Worm (Caenorhabditis elegans): Measurements from ENCODE around the gene igdb-2.

igdb-2 gene

DNA sequence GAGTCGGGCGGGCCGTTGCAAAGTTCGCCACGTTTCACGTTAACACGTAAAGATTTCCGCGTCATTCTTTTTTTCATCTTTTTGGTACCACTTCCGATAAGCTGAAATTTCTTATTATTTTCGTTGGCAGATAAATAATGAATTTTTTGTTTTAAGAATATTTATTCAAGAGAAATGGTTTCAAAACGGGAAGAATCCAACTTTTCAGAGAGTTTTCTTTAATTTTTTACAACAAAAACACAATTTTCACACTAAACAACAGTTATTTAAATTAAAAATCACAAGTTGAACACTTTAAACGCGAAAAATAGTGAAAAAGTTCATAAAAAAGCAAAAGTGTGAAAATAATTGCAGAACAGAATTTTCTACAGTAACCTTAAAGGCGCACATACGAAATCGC is 14.3 kb upstream of the igdb-2 start, which contains the start of gene spe-44:
spe-44 (minus strand) TSS at position 101 of the 400 bp plus-strand sequence.
- TF ChIP-seq ceh-22 (tag; optimal IDR thresholded peaks at IDR 0.05): no peak
- TF ChIP-seq ceh-34 (tag; optimal IDR thresholded peaks at IDR 0.05): no peak
- no peak for TF ChIP-seq sox-2 (GFP tag; IDR thresholded peaks at IDR 0.05)
- TF ChIP-seq ztf-16 (tag; optimal IDR thresholded peaks at IDR 0.05): no peak
- TF ChIP-seq ceh-24 (tag; optimal IDR thresholded peaks at IDR 0.05): no peak
- no peak for TF ChIP-seq K09A11.1 (tag; optimal IDR thresholded peaks at IDR 0.05; ENCODE audit: insufficient read depth)
- TF ChIP-seq sox-4 (tag; optimal IDR thresholded peaks at IDR 0.05): no peak
- TF ChIP-seq madf-2 (tag; optimal IDR thresholded peaks at IDR 0.05): no peak

DNA sequence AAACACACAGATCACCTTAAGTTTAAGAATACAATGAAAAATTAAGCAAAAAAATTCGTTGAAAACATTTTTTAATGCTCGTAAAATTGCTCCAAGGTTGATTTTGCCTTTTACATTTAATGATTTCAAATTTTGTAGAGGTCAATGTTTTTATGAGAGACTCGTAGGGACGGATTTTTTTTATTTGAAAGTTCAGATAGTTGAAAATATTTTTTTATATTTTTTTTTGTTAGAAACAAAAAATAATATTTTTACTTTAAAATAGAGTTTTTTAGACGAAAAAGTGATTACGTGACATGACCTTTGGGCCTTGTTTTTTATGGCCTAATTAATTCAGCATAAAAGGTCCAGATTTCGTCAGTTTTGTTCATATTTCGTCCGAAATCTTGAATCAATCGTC is 13.7 kb upstream of the igdb-2 start, which contains the start of gene smz-1:
smz-1 (plus strand) TSS at position 301 of the 400 bp plus-strand sequence.
- TF ChIP-seq sox-4 (tag; optimal IDR thresholded peaks at IDR 0.05) (no peak), T23F11.4 (GFP tag; optimal IDR thresholded peaks at IDR 0.05) (no peak), unc-3 (GFP tag; conservative IDR thresholded peaks at IDR 0.05) (no peak), unc-3 (tag; optimal IDR thresholded peaks at IDR 0.05) (no peak), ceh-6 (GFP tag; optimal IDR thresholded peaks at IDR 0.05) (no peak), hlh-13 (GFP tag; optimal IDR thresholded peaks at IDR 0.05) (no peak), tbx-7 (tag; optimal IDR thresholded peaks at IDR 0.05) (no peak), C38D4.7 (GFP tag; optimal IDR thresholded peaks at IDR 0.05) (no peak), syd-9 (tag; optimal IDR thresholded peaks at IDR 0.05) (no peak), K09A11.1 (tag; optimal IDR thresholded peaks at IDR 0.05; ENCODE audit: insufficient read depth) (no peak), pha-2 (tag; optimal IDR thresholded peaks at IDR 0.05) (no peak), K02D7.2 (tag; optimal IDR thresholded peaks at IDR 0.05) (no peak), C08G9.2 (tag; optimal IDR thresholded peaks at IDR 0.05) (no peak)

DNA sequence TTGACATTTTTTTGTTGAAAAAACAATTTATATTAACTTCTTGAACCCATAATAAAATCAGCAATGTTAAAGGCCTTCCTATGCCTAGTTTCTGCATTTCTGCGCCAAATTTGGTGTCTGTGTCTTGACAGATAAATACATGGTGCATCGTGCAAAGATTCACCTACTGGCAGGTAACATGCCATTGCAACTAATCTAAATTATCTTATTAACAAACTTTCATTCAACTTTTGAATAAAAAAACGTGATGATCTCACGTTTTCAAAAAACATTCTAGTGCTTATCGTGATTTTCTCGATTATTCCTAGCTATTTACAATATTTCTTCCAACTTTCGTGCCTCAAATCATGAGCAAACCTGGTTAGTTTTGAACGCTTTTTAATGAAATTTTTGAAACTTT is 11.8 kb upstream of the igdb-2 start, which contains the start of gene C25G4.7:
C25G4.7 (plus strand) TSS at position 301 of the 400 bp plus-strand sequence.
- TF ChIP-seq ceh-2 (tag; optimal IDR thresholded peaks at IDR 0.05): no peak
- no peak for TF ChIP-seq ahr-1 (tag; optimal IDR thresholded peaks at IDR 0.05)
- no peak for TF ChIP-seq rnt-1 (tag; optimal IDR thresholded peaks at IDR 0.05)
- TF ChIP-seq gmeb-2 (tag; optimal IDR thresholded peaks at IDR 0.05): no peak
- TF ChIP-seq sox-2 (GFP tag; IDR thresholded peaks at IDR 0.05): no peak
- no peak for TF ChIP-seq eyg-1 (tag; optimal IDR thresholded peaks at IDR 0.05)
- no peak for TF ChIP-seq ceh-19 (GFP tag; optimal IDR thresholded peaks at IDR 0.05)
- TF ChIP-seq ceh-22 (tag; optimal IDR thresholded peaks at IDR 0.05): no peak
- no peak for TF ChIP-seq elt-4 (tag; optimal IDR thresholded peaks at IDR 0.05)
- no peak for TF ChIP-seq ceh-24 (tag; optimal IDR thresholded peaks at IDR 0.05)
- no peak for TF ChIP-seq pha-4 (tag; optimal IDR thresholded peaks at IDR 0.05)
- TF ChIP-seq F13H6.1 (tag; optimal IDR thresholded peaks at IDR 0.05): no peak
- TF ChIP-seq unc-3 (GFP tag; conservative IDR thresholded peaks at IDR 0.05): no peak
- TF ChIP-seq unc-3 (tag; optimal IDR thresholded peaks at IDR 0.05): no peak
- no peak for TF ChIP-seq T23F11.4 (GFP tag; optimal IDR thresholded peaks at IDR 0.05)
- no peak for TF ChIP-seq unc-55 (GFP tag; optimal IDR thresholded peaks at IDR 0.05)
- TF ChIP-seq hlh-13 (GFP tag; optimal IDR thresholded peaks at IDR 0.05): no peak
- no peak for TF ChIP-seq ceh-30 (tag; optimal IDR thresholded peaks at IDR 0.05)
- no peak for TF ChIP-seq mec-3 (tag; optimal IDR thresholded peaks at IDR 0.05; ENCODE audit: borderline replicate concordance)
- TF ChIP-seq pax-1 (tag; optimal IDR thresholded peaks at IDR 0.05): no peak

DNA sequence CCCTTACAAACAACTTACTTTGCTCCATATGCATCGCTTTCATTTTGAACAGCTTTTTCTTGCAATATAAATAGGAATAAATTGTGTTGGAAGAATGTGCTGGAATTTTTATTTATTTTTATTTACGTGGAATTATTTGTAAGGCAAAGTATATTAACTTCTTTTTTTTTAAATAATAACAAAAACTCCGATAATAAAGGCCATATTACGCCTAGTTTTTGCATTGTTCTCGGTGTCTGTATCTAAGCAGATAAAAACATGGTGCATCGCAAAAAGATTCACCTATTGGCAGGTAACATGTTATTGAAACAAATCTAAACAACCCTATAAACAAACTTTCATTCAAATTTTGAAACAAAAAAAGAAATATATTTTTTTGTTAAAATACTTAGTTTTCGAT is 5.1 kb upstream of the igdb-2 start, which contains the start of gene C25G4.8:
C25G4.8 (minus strand) TSS at position 101 of the 400 bp plus-strand sequence.
- TF ChIP-seq pha-2 (tag; optimal IDR thresholded peaks at IDR 0.05) (no peak), ttx-3 (tag; optimal IDR thresholded peaks at IDR 0.05) (no peak), unc-42 (tag; optimal IDR thresholded peaks at IDR 0.05) (no peak), fkh-6 (tag; optimal IDR thresholded peaks at IDR 0.05) (no peak), syd-9 (tag; optimal IDR thresholded peaks at IDR 0.05) (no peak), ceh-2 (tag; optimal IDR thresholded peaks at IDR 0.05) (no peak), fax-1 (tag; optimal IDR thresholded peaks at IDR 0.05) (no peak), pat-9 (tag; optimal IDR thresholded peaks at IDR 0.05) (no peak), hlh-6 (tag; optimal IDR thresholded peaks at IDR 0.05) (no peak), pqm-1 (tag; optimal IDR thresholded peaks at IDR 0.05) (no peak), ztf-16 (tag; optimal IDR thresholded peaks at IDR 0.05) (no peak), che-1 (tag; optimal IDR thresholded peaks at IDR 0.05) (no peak), C08G9.2 (tag; optimal IDR thresholded peaks at IDR 0.05) (no peak), hlh-8 (tag; optimal IDR thresholded peaks at IDR 0.05) (no peak), ceh-22 (tag; optimal IDR thresholded peaks at IDR 0.05) (no peak), hlh-30 (tag; optimal IDR thresholded peaks at IDR 0.05; ENCODE audit: insufficient read depth) (no peak), pag-3 (tag; optimal IDR thresholded peaks at IDR 0.05; ENCODE audit: borderline replicate concordance) (no peak)
